Worm (Caenorhabditis elegans) whole organism, young adult: ENCODE data around the gene Y67D8C.7.

Source experiments
- B0261.1 ChIP-seq: sonication (generic microtip); optimal IDR thresholded peaks from 2 replicates; lab custom pipeline; 2016; ENCODE audit warnings: mild to moderate bottlenecking, missing genetic modification characterization, moderate library complexity, missing compliant biosample characterization
- D2030.7 ChIP-seq: fragments of 200-800 bp; sonication (Bioruptor generic); IDR thresholded peaks from 2 replicates; pipeline ENCODE4 v1.3.6; 2022; ENCODE audit warnings: missing genetic modification reagents, missing genetic modification characterization, missing compliant biosample characterization
- F33H1.4 ChIP-seq: fragments of 200-800 bp; sonication (Bioruptor generic); IDR thresholded peaks from 2 replicates; pipeline ENCODE4 v1.3.6; 2022; ENCODE audit warnings: missing genetic modification reagents, missing genetic modification characterization, missing compliant biosample characterization
- F49E8.2 ChIP-seq: sonication (generic microtip); optimal IDR thresholded peaks from 3 replicates; lab custom pipeline; 2017; ENCODE audit warnings: missing genetic modification characterization, mild to moderate bottlenecking, missing compliant biosample characterization, antibody characterized with exemption, moderate library complexity; ENCODE audit not compliant: insufficient read depth
- F55B11.4 ChIP-seq: sonication (generic microtip); optimal IDR thresholded peaks from 2 replicates; lab custom pipeline; 2016; ENCODE audit warnings: missing compliant biosample characterization, missing genetic modification characterization, borderline replicate concordance; ENCODE audit not compliant: insufficient read depth
- F57C9.4 ChIP-seq: sonication (generic microtip); optimal IDR thresholded peaks from 2 replicates; lab custom pipeline; 2017; ENCODE audit warnings: mild to moderate bottlenecking, missing genetic modification characterization, missing compliant biosample characterization
- K11D2.4 ChIP-seq: fragments of 200-800 bp; sonication (Bioruptor generic); IDR thresholded peaks from 2 replicates; pipeline ENCODE4 v1.3.6; 2022; ENCODE audit warnings: missing genetic modification reagents, missing genetic modification characterization, missing compliant biosample characterization
- Y53G8AR.9 ChIP-seq: fragments of 200-800 bp; sonication (Bioruptor generic); conservative IDR thresholded peaks from 2 replicates; pipeline ENCODE4 v1.3.6; 2022; ENCODE audit warnings: missing genetic modification reagents, missing genetic modification characterization, missing compliant biosample characterization
- Y67H2A.10 ChIP-seq: fragments of 200-800 bp; sonication (Bioruptor generic); conservative IDR thresholded peaks from 2 replicates; pipeline ENCODE4 v1.3.6; 2022; ENCODE audit warnings: missing genetic modification reagents, missing genetic modification characterization, missing compliant biosample characterization
- ZK185.1 ChIP-seq: sonication (generic microtip); optimal IDR thresholded peaks from 2 replicates; lab custom pipeline; 2016; ENCODE audit warnings: mild to moderate bottlenecking, missing genetic modification characterization, missing compliant biosample characterization; ENCODE audit not compliant: poor library complexity, severe bottlenecking
- aptf-2 ChIP-seq: fragments of 200-800 bp; sonication (Bioruptor generic); conservative IDR thresholded peaks from 2 replicates; pipeline ENCODE4 v1.3.6; 2022; ENCODE audit warnings: missing genetic modification reagents, missing genetic modification characterization, missing compliant biosample characterization
- aptf-3 ChIP-seq: fragments of 200-800 bp; sonication (Bioruptor generic); IDR thresholded peaks from 2 replicates; pipeline ENCODE4 v1.3.6; 2022; ENCODE audit warnings: missing genetic modification characterization, missing compliant biosample characterization
- athp-1 ChIP-seq: sonication (generic microtip); optimal IDR thresholded peaks from 2 replicates; lab custom pipeline; 2017; ENCODE audit warnings: mild to moderate bottlenecking, missing genetic modification characterization, missing compliant biosample characterization
- attf-3 ChIP-seq: fragments of 200-800 bp; sonication (Bioruptor generic); conservative IDR thresholded peaks from 2 replicates; pipeline ENCODE4 v1.3.6; 2022; ENCODE audit warnings: missing genetic modification reagents, missing genetic modification characterization, missing compliant biosample characterization
- bed-2 ChIP-seq: fragments of 200-800 bp; sonication (Bioruptor generic); IDR thresholded peaks from 2 replicates; pipeline ENCODE4 v1.3.6; 2022; ENCODE audit warnings: missing genetic modification reagents, missing genetic modification characterization, missing compliant biosample characterization
- ceh-100 ChIP-seq: fragments of 200-800 bp; sonication (Bioruptor generic); IDR thresholded peaks from 2 replicates; pipeline ENCODE4 v1.3.6; 2022; ENCODE audit warnings: missing genetic modification reagents, missing genetic modification characterization, missing compliant biosample characterization
- ceh-58 ChIP-seq: fragments of 200-800 bp; sonication (Bioruptor generic); IDR thresholded peaks from 2 replicates; pipeline ENCODE4 v1.3.6; 2022; ENCODE audit warnings: missing genetic modification characterization, missing compliant biosample characterization
- ceh-79 ChIP-seq: sonication (generic microtip); optimal IDR thresholded peaks from 2 replicates; lab custom pipeline; 2017; ENCODE audit warnings: mild to moderate bottlenecking, missing genetic modification characterization, missing compliant biosample characterization
- ceh-91 ChIP-seq: fragments of 200-800 bp; sonication (Bioruptor generic); IDR thresholded peaks from 2 replicates; pipeline ENCODE4 v1.3.6; 2022; ENCODE audit warnings: missing genetic modification reagents, missing genetic modification characterization, missing compliant biosample characterization
- die-1 ChIP-seq: sonication (generic microtip); optimal IDR thresholded peaks from 2 replicates; lab custom pipeline; 2016; ENCODE audit warnings: missing genotype, mild to moderate bottlenecking, missing genetic modification characterization, missing compliant biosample characterization
- efl-1 ChIP-seq: fragments of 150-350 bp; optimal IDR thresholded peaks from 2 replicates; lab custom pipeline; 2014; ENCODE audit warnings: missing biosample characterization, missing genetic modification reagents, missing genetic modification characterization
- ekl-4 ChIP-seq: fragments of 200-800 bp; sonication (Bioruptor generic); IDR thresholded peaks from 2 replicates; pipeline ENCODE4 v1.3.6; 2022; ENCODE audit warnings: missing genetic modification reagents, missing genetic modification characterization, missing compliant biosample characterization
- ets-4 ChIP-seq: fragments of 200-800 bp; sonication (Bioruptor generic); optimal IDR thresholded peaks from 2 replicates; lab custom pipeline; 2018; ENCODE audit warnings: mild to moderate bottlenecking, missing genetic modification characterization, missing compliant biosample characterization
- fkh-3 ChIP-seq: sonication (generic microtip); optimal IDR thresholded peaks from 2 replicates; lab custom pipeline; 2016; ENCODE audit warnings: mild to moderate bottlenecking, missing genetic modification characterization, missing compliant biosample characterization
- gei-17 ChIP-seq: fragments of 200-800 bp; sonication (Bioruptor generic); optimal IDR thresholded peaks from 2 replicates; lab custom pipeline; 2018; ENCODE audit warnings: mild to moderate bottlenecking, missing genetic modification characterization, missing compliant biosample characterization
- hmg-1.2 ChIP-seq: fragments of 200-800 bp; sonication (Bioruptor generic); IDR thresholded peaks from 2 replicates; pipeline ENCODE4 v1.3.6; 2022; ENCODE audit warnings: missing genetic modification reagents, missing genetic modification characterization, missing compliant biosample characterization
- hmg-20 ChIP-seq: fragments of 200-800 bp; sonication (Bioruptor generic); IDR thresholded peaks from 2 replicates; pipeline ENCODE4 v1.3.6; 2022; ENCODE audit warnings: missing genetic modification reagents, missing genetic modification characterization, missing compliant biosample characterization
- hsf-1 ChIP-seq: fragments of 200-800 bp; sonication (Bioruptor generic); IDR thresholded peaks from 2 replicates; pipeline ENCODE4 v1.3.6; 2022; ENCODE audit warnings: missing genetic modification reagents, missing genetic modification characterization, missing compliant biosample characterization
- let-526 ChIP-seq: fragments of 200-800 bp; sonication (Bioruptor generic); IDR thresholded peaks from 2 replicates; pipeline ENCODE4 v1.3.6; 2022; ENCODE audit warnings: missing genetic modification reagents, missing genetic modification characterization, missing compliant biosample characterization
- lin-40 ChIP-seq: sonication (generic microtip); optimal IDR thresholded peaks from 2 replicates; lab custom pipeline; 2016; ENCODE audit warnings: missing genetic modification characterization, mild to moderate bottlenecking, missing compliant biosample characterization, missing genotype, missing genetic modification reagents
- lsl-1 ChIP-seq: fragments of 200-800 bp; sonication (Bioruptor generic); optimal IDR thresholded peaks from 2 replicates; lab custom pipeline; 2018; ENCODE audit warnings: mild to moderate bottlenecking, missing genetic modification characterization, moderate library complexity, missing compliant biosample characterization
- madf-6 ChIP-seq: fragments of 200-800 bp; sonication (Bioruptor generic); IDR thresholded peaks from 2 replicates; pipeline ENCODE4 v1.3.6; 2022; ENCODE audit warnings: missing genetic modification reagents, missing genetic modification characterization, missing compliant biosample characterization
- madf-8 ChIP-seq: fragments of 200-800 bp; sonication (Bioruptor generic); conservative IDR thresholded peaks from 2 replicates; pipeline ENCODE4 v1.3.6; 2022; ENCODE audit warnings: missing genetic modification reagents, missing genetic modification characterization, missing compliant biosample characterization
- mcd-1 ChIP-seq: fragments of 200-800 bp; sonication (Bioruptor generic); IDR thresholded peaks from 2 replicates; pipeline ENCODE4 v1.3.6; 2022; ENCODE audit warnings: missing genetic modification reagents, missing genetic modification characterization, missing compliant biosample characterization
- mel-28 ChIP-seq: sonication (generic microtip); optimal IDR thresholded peaks from 2 replicates; lab custom pipeline; 2016; ENCODE audit warnings: borderline replicate concordance, mild to moderate bottlenecking, missing genetic modification characterization, missing compliant biosample characterization
- nhr-90 ChIP-seq: sonication (generic microtip); optimal IDR thresholded peaks from 2 replicates; lab custom pipeline; 2016; ENCODE audit warnings: missing genotype, mild to moderate bottlenecking, missing genetic modification characterization, missing compliant biosample characterization
- rec-8 ChIP-seq, 2 experiments: sonication (generic microtip); optimal IDR thresholded peaks; 2 replicates each; lab custom pipeline; 2016; ENCODE audit warnings: mild to moderate bottlenecking in 2 of 2, missing genetic modification characterization in 2 of 2, missing genetic modification reagents in 2 of 2, missing genotype in 2 of 2, missing biosample characterization in 1 of 2, missing compliant biosample characterization in 1 of 2, moderate library complexity in 1 of 2
- rpc-1 ChIP-seq, 2 experiments: fragments of 150-350 bp in 1 of 2; sonication (generic microtip) in 1 of 2; optimal IDR thresholded peaks; 2 replicates each; lab custom pipeline; 2014 to 2018; ENCODE audit warnings: missing biosample characterization in 1 of 2, missing genetic modification characterization in 1 of 2, missing genetic modification reagents in 1 of 2, missing genotype in 1 of 2
- sdz-38 ChIP-seq: sonication (generic microtip); optimal IDR thresholded peaks from 2 replicates; lab custom pipeline; 2016; ENCODE audit warnings: missing genotype, missing genetic modification characterization, missing compliant biosample characterization
- snpc-1.1 ChIP-seq: sonication (generic microtip); optimal IDR thresholded peaks from 2 replicates; lab custom pipeline; 2017; ENCODE audit warnings: missing genetic modification characterization, mild to moderate bottlenecking, missing compliant biosample characterization, antibody characterized with exemption, moderate library complexity, missing genotype, missing genetic modification reagents; ENCODE audit not compliant: insufficient read depth
- tlf-1 ChIP-seq: fragments of 200-800 bp; sonication (Bioruptor generic); optimal IDR thresholded peaks from 2 replicates; lab custom pipeline; 2018; ENCODE audit warnings: mild to moderate bottlenecking, missing genetic modification characterization, missing compliant biosample characterization
- unc-62 ChIP-seq: fragments of 150-350 bp; optimal IDR thresholded peaks from 2 replicates; lab custom pipeline; 2014; ENCODE audit warnings: missing biosample characterization, missing genetic modification reagents, missing genetic modification characterization
- xnd-1 ChIP-seq: sonication (generic microtip); optimal IDR thresholded peaks from 2 replicates; lab custom pipeline; 2016; ENCODE audit warnings: missing genotype, missing genetic modification reagents, missing genetic modification characterization, missing compliant biosample characterization
- zfh-2 ChIP-seq: fragments of 200-800 bp; sonication (Bioruptor generic); conservative IDR thresholded peaks from 2 replicates; pipeline ENCODE4 v1.3.6; 2022; ENCODE audit warnings: missing genetic modification reagents, missing genetic modification characterization, missing compliant biosample characterization
- ztf-28 ChIP-seq: fragments of 200-800 bp; sonication (Bioruptor generic); IDR thresholded peaks from 2 replicates; pipeline ENCODE4 v1.3.6; 2022; ENCODE audit warnings: missing genetic modification reagents, missing genetic modification characterization, missing compliant biosample characterization
- ztf-3 ChIP-seq: fragments of 200-800 bp; sonication (Bioruptor generic); optimal IDR thresholded peaks from 2 replicates; lab custom pipeline; 2018; ENCODE audit warnings: mild to moderate bottlenecking, missing genetic modification characterization, missing compliant biosample characterization

Y67D8C.7 gene

ce11 chrIV:3055848-3056247 lies 10.9 kb downstream of the Y67D8C.7 start:
- TF ChIP-seq K11D2.4: no peak
- TF ChIP-seq rpc-1 (optimal IDR thresholded peaks at IDR 0.05; lab: Kevin White, UChicago): no peak
- TF ChIP-seq rpc-1 (tag; optimal IDR thresholded peaks at IDR 0.05; lab: Kevin White, UChicago): no peak
- TF ChIP-seq mcd-1 (GFP tag; lab: Robert Waterston, UW): peak; percentile 87
- TF ChIP-seq bed-2 (GFP tag; lab: Robert Waterston, UW): no peak
- TF ChIP-seq F33H1.4 (GFP tag; lab: Robert Waterston, UW): peak; percentile 83
- peak; percentile 70 for TF ChIP-seq D2030.7 (GFP tag; lab: Robert Waterston, UW)
- no peak for TF ChIP-seq ceh-79 (tag; lab: Kevin White, UChicago)
- no peak for TF ChIP-seq Y67H2A.10 (GFP tag; lab: Robert Waterston, UW)
- no peak for TF ChIP-seq aptf-2 (GFP tag; lab: Robert Waterston, UW)
- TF ChIP-seq B0261.1 (tag; lab: Kevin White, UChicago): no peak
- TF ChIP-seq ZK185.1 (tag; lab: Kevin White, UChicago): no peak
- TF ChIP-seq ceh-100 (GFP tag; lab: Robert Waterston, UW): peak; percentile 68; the same call in 1 of the 2 replicates
- peak; percentile 86 for TF ChIP-seq madf-6
- no peak for TF ChIP-seq gei-17 (GFP tag; lab: Kevin White, UChicago)
- peak; percentile 35 for TF ChIP-seq efl-1 (GFP tag; lab: Kevin White, UChicago)
- 0 out of 2 replicates have a peak, but pooled peaks have one; percentile 57 for TF ChIP-seq ztf-28 (GFP tag; lab: Robert Waterston, UW)
- no peak for TF ChIP-seq let-526 (GFP tag; lab: Robert Waterston, UW)
- no peak for TF ChIP-seq rec-8 (tag; optimal IDR thresholded peaks at IDR 0.05; lab: Kevin White, UChicago)
- no peak for TF ChIP-seq ekl-4
- TF ChIP-seq F49E8.2 (tag; lab: Kevin White, UChicago): peak; percentile 28
- no peak for TF ChIP-seq fkh-3
- TF ChIP-seq ceh-58 (GFP tag; lab: Robert Waterston, UW): no peak
- no peak for TF ChIP-seq aptf-3 (GFP tag; lab: Robert Waterston, UW)
- TF ChIP-seq hmg-20 (GFP tag; lab: Robert Waterston, UW): no peak
- TF ChIP-seq lsl-1: peak; percentile 90
- no peak; the same call in 1 of the 2 replicates for TF ChIP-seq madf-8 (GFP tag; lab: Robert Waterston, UW)
- peak; percentile 55; the same call in 1 of the 2 replicates for TF ChIP-seq attf-3 (GFP tag; lab: Robert Waterston, UW)
- no peak for TF ChIP-seq ets-4 (GFP tag; lab: Kevin White, UChicago)
- peak; percentile 55 for TF ChIP-seq xnd-1 (tag; lab: Kevin White, UChicago)
- TF ChIP-seq ceh-91 (GFP tag; lab: Robert Waterston, UW): peak; percentile 82
- no peak for TF ChIP-seq snpc-1.1
- TF ChIP-seq, all 124 proteins: peak for 12

ce11 chrIV:3055320-3055719 lies 11.4 kb downstream of the Y67D8C.7 start:
- no peak for TF ChIP-seq ceh-79 (tag; lab: Kevin White, UChicago)
- TF ChIP-seq sdz-38 (tag; lab: Kevin White, UChicago): no peak
- TF ChIP-seq F57C9.4 (tag; lab: Kevin White, UChicago): no peak
- TF ChIP-seq ekl-4: no peak
- TF ChIP-seq Y53G8AR.9 (GFP tag; lab: Robert Waterston, UW): no peak
- TF ChIP-seq hmg-20 (GFP tag; lab: Robert Waterston, UW): no peak
- TF ChIP-seq mcd-1 (GFP tag; lab: Robert Waterston, UW): peak; percentile 48; the same call in 1 of the 2 replicates
- no peak for TF ChIP-seq mel-28 (tag; lab: Kevin White, UChicago)
- no peak for TF ChIP-seq ceh-91 (GFP tag; lab: Robert Waterston, UW)
- no peak for TF ChIP-seq athp-1 (tag; lab: Kevin White, UChicago)
- TF ChIP-seq hsf-1 (GFP tag; lab: Robert Waterston, UW): no peak
- TF ChIP-seq zfh-2 (GFP tag; lab: Robert Waterston, UW): no peak
- no peak for TF ChIP-seq F55B11.4 (tag; lab: Kevin White, UChicago)
- TF ChIP-seq ztf-3 (GFP tag; lab: Kevin White, UChicago): no peak
- no peak for TF ChIP-seq nhr-90 (tag; lab: Kevin White, UChicago)
- no peak for TF ChIP-seq die-1 (tag; lab: Kevin White, UChicago)
- no peak for TF ChIP-seq tlf-1 (GFP tag; lab: Kevin White, UChicago)
- TF ChIP-seq hmg-1.2 (GFP tag; lab: Robert Waterston, UW): peak; percentile 83
- TF ChIP-seq rpc-1 (optimal IDR thresholded peaks at IDR 0.05; lab: Kevin White, UChicago): no peak
- TF ChIP-seq rpc-1 (tag; optimal IDR thresholded peaks at IDR 0.05; lab: Kevin White, UChicago): no peak
- TF ChIP-seq ceh-58 (GFP tag; lab: Robert Waterston, UW): no peak
- no peak for TF ChIP-seq madf-6
- peak; percentile 34; the same call in 1 of the 2 replicates for TF ChIP-seq F33H1.4 (GFP tag; lab: Robert Waterston, UW)
- TF ChIP-seq lin-40 (tag; lab: Kevin White, UChicago): no peak
- no peak for TF ChIP-seq unc-62 (GFP tag; lab: Kevin White, UChicago)
